Worm (Caenorhabditis elegans): ENCODE data around the gene F14D2.7.

- TF ChIP-seq F13H6.1 (tag; optimal IDR thresholded peaks at IDR 0.05) (no peak), nhr-12 (tag; optimal IDR thresholded peaks at IDR 0.05) (no peak), elt-3 (tag; optimal IDR thresholded peaks at IDR 0.05) (no peak), ztf-11 (tag; optimal IDR thresholded peaks at IDR 0.05) (no peak), ZK546.5 (tag; optimal IDR thresholded peaks at IDR 0.05) (no peak), egl-27 (tag; optimal IDR thresholded peaks at IDR 0.05) (no peak), mab-5 (tag; optimal IDR thresholded peaks at IDR 0.05) (no peak), ceh-82 (tag; optimal IDR thresholded peaks at IDR 0.05) (no peak), zag-1 (tag; optimal IDR thresholded peaks at IDR 0.05) (no peak), skn-1 (tag; optimal IDR thresholded peaks at IDR 0.05) (no peak), nhr-6 (tag; optimal IDR thresholded peaks at IDR 0.05) (no peak), fos-1 (tag; optimal IDR thresholded peaks at IDR 0.05) (no peak), unc-62 (GFP tag; optimal IDR thresholded peaks at IDR 0.05) (no peak), nhr-77 (tag; optimal IDR thresholded peaks at IDR 0.05) (no peak)
Measured at ce11 chrII:3299457-3299856, 39.0 kb downstream of the F14D2.7 start, which contains the start of gene btb-22.
